Comparison of ENCODE assay signal across 1 fruit fly cellular context in the genomic region with DNA sequence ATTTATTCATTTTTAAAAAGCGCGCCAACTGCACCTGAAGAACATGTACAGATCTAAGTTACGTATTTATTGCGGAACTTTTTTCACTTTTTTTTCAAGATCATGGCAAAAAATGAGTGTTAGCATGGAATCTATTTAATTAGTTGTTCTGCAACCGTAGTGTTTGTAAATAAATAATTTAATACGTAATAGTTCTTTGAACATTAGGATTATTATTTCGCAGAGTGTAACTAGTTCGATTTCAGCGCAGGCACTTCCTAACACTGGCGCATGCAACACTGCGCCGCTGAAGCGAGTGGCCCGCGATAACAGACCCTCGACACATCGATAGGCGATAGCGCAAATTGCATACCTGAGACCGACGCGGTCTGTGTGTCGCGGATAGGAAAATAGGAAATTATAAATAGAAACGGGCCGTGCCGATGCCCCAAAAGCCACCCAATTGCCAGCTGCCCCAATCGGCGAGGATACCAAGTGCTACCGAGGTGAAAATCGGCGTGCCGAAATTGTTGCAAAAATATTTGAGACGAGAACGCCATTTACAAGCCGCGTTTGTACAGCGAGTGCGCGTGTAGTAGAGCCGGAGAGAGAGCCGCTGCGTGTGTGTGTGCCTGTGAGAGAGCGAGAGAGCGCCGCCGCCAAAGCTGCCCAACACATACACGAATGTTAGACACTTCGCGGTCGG.
TF ChIP-seq lines count a peak whose summit lies in the region.

A gene (plus strand): TSS at position 320 of the 685 bp plus-strand sequence.

TF ChIP-seq in whole organism, embryonic, 481 proteins besides CTCF, POLR2A, EP300 and RAD21 (continued from another document and continues in another):
- TF ChIP-seq CG10462 (GFP tag; optimal IDR thresholded peaks at IDR 0.05; lab: Kevin White, UChicago) (peak; percentile 68), tup (GFP tag; optimal IDR thresholded peaks at IDR 0.05; lab: Kevin White, UChicago) (peak; percentile 39), Bgb (GFP tag; IDR thresholded peaks at IDR 0.05; lab: Robert Waterston, UW; ENCODE audit: partially characterized antibody) (peak; percentile 90), tio (GFP tag; optimal IDR thresholded peaks at IDR 0.05; lab: Kevin White, UChicago) (peak; percentile 19), cas (GFP tag; IDR thresholded peaks at IDR 0.05; lab: Robert Waterston, UW) (0 out of 2 replicates have a peak, but pooled peaks have one; percentile 48), ems (GFP tag; optimal IDR thresholded peaks at IDR 0.05; lab: Kevin White, UChicago) (peak; percentile 81), pzg (GFP tag; optimal IDR thresholded peaks at IDR 0.05; lab: Kevin White, UChicago) (peak; percentile 97), CG9932 (GFP tag; IDR thresholded peaks at IDR 0.05; lab: Robert Waterston, UW) (peak; percentile 89), grn (GFP tag; optimal IDR thresholded peaks at IDR 0.05; lab: Kevin White, UChicago) (peak; percentile 27), CG12236 (GFP tag; optimal IDR thresholded peaks at IDR 0.05; lab: Kevin White, UChicago) (peak; percentile 44), CG12942 (GFP tag; optimal IDR thresholded peaks at IDR 0.05; lab: Kevin White, UChicago) (peak; percentile 65), CG6654 (GFP tag; optimal IDR thresholded peaks at IDR 0.05; lab: Kevin White, UChicago) (no peak), Dfd (GFP tag; optimal IDR thresholded peaks at IDR 0.05; lab: Kevin White, UChicago) (no peak), ranshi (GFP tag; IDR thresholded peaks at IDR 0.05; lab: Robert Waterston, UW) (peak; percentile 75), MTF-1 (GFP tag; optimal IDR thresholded peaks at IDR 0.05; lab: Kevin White, UChicago; ENCODE audit: borderline replicate concordance) (peak; percentile 30), tgo (GFP tag; IDR thresholded peaks at IDR 0.05; lab: Robert Waterston, UW) (peak; percentile 65), CG16815 (GFP tag; optimal IDR thresholded peaks at IDR 0.05; lab: Kevin White, UChicago) (peak; percentile 38), vnd (GFP tag; IDR thresholded peaks at IDR 0.05; lab: Robert Waterston, UW; ENCODE audit: partially characterized antibody) (peak; percentile 77), chm (GFP tag; IDR thresholded peaks at IDR 0.05; lab: Robert Waterston, UW) (peak; percentile 82; the same call in 1 of the 2 replicates), CG18619 (GFP tag; optimal IDR thresholded peaks at IDR 0.05; lab: Kevin White, UChicago) (peak; percentile 26), CG16863 (GFP tag; optimal IDR thresholded peaks at IDR 0.05; lab: Kevin White, UChicago) (peak; percentile 72), CG8478 (optimal IDR thresholded peaks at IDR 0.05; lab: Kevin White, UChicago) (no peak), CG15269 (tag; optimal IDR thresholded peaks at IDR 0.05; lab: Kevin White, UChicago) (peak; percentile 58), CG16813 (GFP tag; IDR thresholded peaks at IDR 0.05; lab: Robert Waterston, UW; ENCODE audit: partially characterized antibody) (peak; percentile 78), chn (GFP tag; optimal IDR thresholded peaks at IDR 0.05; lab: Kevin White, UChicago) (peak; percentile 78), da (GFP tag; optimal IDR thresholded peaks at IDR 0.05; lab: Kevin White, UChicago) (peak; percentile 55), chinmo (GFP tag; IDR thresholded peaks at IDR 0.05; lab: Robert Waterston, UW; ENCODE audit: partially characterized antibody) (peak; percentile 67; the same call in 2 of the 4 replicates), H2.0 (GFP tag; IDR thresholded peaks at IDR 0.05; lab: Robert Waterston, UW) (peak; percentile 52; the same call in 1 of the 2 replicates), Hr51 (GFP tag; optimal IDR thresholded peaks at IDR 0.05; lab: Kevin White, UChicago) (peak; percentile 53 to 72), Dip3 (GFP tag; optimal IDR thresholded peaks at IDR 0.05; lab: Kevin White, UChicago) (peak; percentile 75), Abd-B (GFP tag; optimal IDR thresholded peaks at IDR 0.05; lab: Kevin White, UChicago) (peak; percentile 42), otp (GFP tag; IDR thresholded peaks at IDR 0.05; lab: Robert Waterston, UW) (peak; percentile 59; the same call in 1 of the 3 replicates), CG2129 (GFP tag; IDR thresholded peaks at IDR 0.05; lab: Robert Waterston, UW; ENCODE audit: partially characterized antibody) (no peak), nau (GFP tag; optimal IDR thresholded peaks at IDR 0.05; lab: Kevin White, UChicago) (no peak), CG34224 (GFP tag; IDR thresholded peaks at IDR 0.05; lab: Robert Waterston, UW; ENCODE audit: partially characterized antibody) (peak; percentile 80), CG34376 (GFP tag; optimal IDR thresholded peaks at IDR 0.05; lab: Kevin White, UChicago) (peak; percentile 23), Dbx (GFP tag; IDR thresholded peaks at IDR 0.05; lab: Robert Waterston, UW) (peak; percentile 85), bowl (GFP tag; IDR thresholded peaks at IDR 0.05; lab: Robert Waterston, UW) (no peak), CG10959 (GFP tag; IDR thresholded peaks at IDR 0.05; lab: Robert Waterston, UW) (peak; percentile 68), vvl (GFP tag; IDR thresholded peaks at IDR 0.05; lab: Robert Waterston, UW) (peak; percentile 88), CG12155 (GFP tag; optimal IDR thresholded peaks at IDR 0.05; lab: Kevin White, UChicago) (peak; percentile 99), mam (GFP tag; optimal IDR thresholded peaks at IDR 0.05; lab: Kevin White, UChicago) (peak; percentile 84), phol (tag; optimal IDR thresholded peaks at IDR 0.05; lab: Kevin White, UChicago) (peak; percentile 83), CG11456 (GFP tag; IDR thresholded peaks at IDR 0.05; lab: Robert Waterston, UW) (peak; percentile 76; the same call in 2 of the 3 replicates), CG4424 (GFP tag; optimal IDR thresholded peaks at IDR 0.05; lab: Kevin White, UChicago) (peak; percentile 56), sr (GFP tag; IDR thresholded peaks at IDR 0.05; lab: Robert Waterston, UW) (0 out of 3 replicates have a peak, but pooled peaks have one; percentile 14), klu (GFP tag; IDR thresholded peaks at IDR 0.05; lab: Robert Waterston, UW) (0 out of 2 replicates have a peak, but pooled peaks have one; percentile 22), CG10654 (GFP tag; optimal IDR thresholded peaks at IDR 0.05; lab: Kevin White, UChicago) (peak; percentile 64), Opbp (GFP tag; IDR thresholded peaks at IDR 0.05; lab: Robert Waterston, UW; ENCODE audit: partially characterized antibody) (peak; percentile 83), Hr78 (GFP tag; optimal IDR thresholded peaks at IDR 0.05; lab: Kevin White, UChicago) (no peak), CG12219 (GFP tag; optimal IDR thresholded peaks at IDR 0.05; lab: Kevin White, UChicago) (peak; percentile 23), D19A (tag; optimal IDR thresholded peaks at IDR 0.05; lab: Kevin White, UChicago) (peak; percentile 4), E2f1 (GFP tag; IDR thresholded peaks at IDR 0.05; lab: Robert Waterston, UW) (peak; percentile 68), psq (GFP tag; optimal IDR thresholded peaks at IDR 0.05; lab: Kevin White, UChicago) (peak; percentile 46), Blimp-1 (GFP tag; optimal IDR thresholded peaks at IDR 0.05; lab: Kevin White, UChicago) (peak; percentile 55), ind (GFP tag; optimal IDR thresholded peaks at IDR 0.05; lab: Kevin White, UChicago) (peak; percentile 59), CG3065 (GFP tag; optimal IDR thresholded peaks at IDR 0.05; lab: Kevin White, UChicago) (no peak), CG9727 (GFP tag; optimal IDR thresholded peaks at IDR 0.05; lab: Kevin White, UChicago) (peak; percentile 51), GATAe (GFP tag; conservative IDR thresholded peaks at IDR 0.05; lab: Robert Waterston, UW) (no peak), CG11085 (GFP tag; IDR thresholded peaks at IDR 0.05; lab: Robert Waterston, UW) (peak; percentile 60; the same call in 1 of the 2 replicates), CG13624 (GFP tag; optimal IDR thresholded peaks at IDR 0.05; lab: Kevin White, UChicago) (peak; percentile 87), sqz (GFP tag; optimal IDR thresholded peaks at IDR 0.05; lab: Kevin White, UChicago) (no peak), unc-4 (GFP tag; IDR thresholded peaks at IDR 0.05; lab: Robert Waterston, UW; ENCODE audit: partially characterized antibody) (peak; percentile 74), CG17359 (tag; optimal IDR thresholded peaks at IDR 0.05; lab: Kevin White, UChicago) (peak; percentile 52), CG5180 (GFP tag; optimal IDR thresholded peaks at IDR 0.05; lab: Kevin White, UChicago) (peak; percentile 25), stwl (tag; optimal IDR thresholded peaks at IDR 0.05; lab: Kevin White, UChicago) (peak; percentile 98), Mes4 (GFP tag; optimal IDR thresholded peaks at IDR 0.05; lab: Kevin White, UChicago) (peak; percentile 50), CG8765 (GFP tag; IDR thresholded peaks at IDR 0.05; lab: Robert Waterston, UW) (peak; percentile 55), CG7786 (GFP tag; optimal IDR thresholded peaks at IDR 0.05; lab: Kevin White, UChicago) (peak; percentile 74), CG3163 (GFP tag; optimal IDR thresholded peaks at IDR 0.05; lab: Kevin White, UChicago) (peak; percentile 65), ac (GFP tag; optimal IDR thresholded peaks at IDR 0.05; lab: Kevin White, UChicago) (no peak), trem (tag; optimal IDR thresholded peaks at IDR 0.05; lab: Kevin White, UChicago) (peak; percentile 86), tin (GFP tag; optimal IDR thresholded peaks at IDR 0.05; lab: Kevin White, UChicago) (peak; percentile 75), CG8290 (GFP tag; optimal IDR thresholded peaks at IDR 0.05; lab: Kevin White, UChicago) (peak; percentile 72), CG8290 (tag; optimal IDR thresholded peaks at IDR 0.05; lab: Kevin White, UChicago) (peak; percentile 64 to 91), aop (GFP tag; IDR thresholded peaks at IDR 0.05; lab: Robert Waterston, UW) (no peak), CG14050 (GFP tag; IDR thresholded peaks at IDR 0.05; lab: Robert Waterston, UW) (0 out of 3 replicates have a peak, but pooled peaks have one; percentile 11), sna (GFP tag; IDR thresholded peaks at IDR 0.05; lab: Robert Waterston, UW; ENCODE audit: partially characterized antibody) (peak; percentile 82; the same call in 1 of the 2 replicates), trh (GFP tag; optimal IDR thresholded peaks at IDR 0.05; lab: Kevin White, UChicago) (peak; percentile 15), Spps (tag; optimal IDR thresholded peaks at IDR 0.05; lab: Kevin White, UChicago) (peak; percentile 30), gsb-n (tag; optimal IDR thresholded peaks at IDR 0.05; lab: Kevin White, UChicago) (peak; percentile 63), Xrp1 (GFP tag; IDR thresholded peaks at IDR 0.05; lab: Robert Waterston, UW) (peak; percentile 76), CG2875 (GFP tag; optimal IDR thresholded peaks at IDR 0.05; lab: Kevin White, UChicago) (peak; percentile 6), CG17829 (tag; optimal IDR thresholded peaks at IDR 0.05; lab: Kevin White, UChicago) (peak; percentile 69), CG17385 (GFP tag; optimal IDR thresholded peaks at IDR 0.05; lab: Kevin White, UChicago) (peak; percentile 31), Hey (tag; optimal IDR thresholded peaks at IDR 0.05; lab: Kevin White, UChicago) (peak; percentile 39), p53 (GFP tag; optimal IDR thresholded peaks at IDR 0.05; lab: Kevin White, UChicago) (peak; percentile 68), hb (GFP tag; IDR thresholded peaks at IDR 0.05; lab: Robert Waterston, UW; ENCODE audit: partially characterized antibody) (peak; percentile 81), h (optimal IDR thresholded peaks at IDR 0.05; lab: Kevin White, UChicago) (no peak), Mad (GFP tag; optimal IDR thresholded peaks at IDR 0.05; lab: Kevin White, UChicago) (peak; percentile 83), CG10366 (GFP tag; IDR thresholded peaks at IDR 0.05; lab: Robert Waterston, UW) (peak; percentile 62), CG2712 (tag; optimal IDR thresholded peaks at IDR 0.05; lab: Kevin White, UChicago) (peak; percentile 66), pnt (GFP tag; optimal IDR thresholded peaks at IDR 0.05; lab: Kevin White, UChicago) (peak; percentile 46), CG14965 (GFP tag; optimal IDR thresholded peaks at IDR 0.05; lab: Kevin White, UChicago; ENCODE audit: borderline replicate concordance) (no peak), Oaz (GFP tag; IDR thresholded peaks at IDR 0.05; lab: Robert Waterston, UW) (peak; percentile 53), CG5953 (GFP tag; IDR thresholded peaks at IDR 0.05; lab: Robert Waterston, UW) (no peak), CG10147 (GFP tag; optimal IDR thresholded peaks at IDR 0.05; lab: Kevin White, UChicago) (peak; percentile 30), hbn (GFP tag; IDR thresholded peaks at IDR 0.05; lab: Robert Waterston, UW; ENCODE audit: partially characterized antibody) (peak; percentile 58; the same call in 1 of the 2 replicates), ro (GFP tag; IDR thresholded peaks at IDR 0.05; lab: Robert Waterston, UW) (no peak), Drgx (GFP tag; IDR thresholded peaks at IDR 0.05; lab: Robert Waterston, UW) (peak; percentile 25; the same call in 1 of the 2 replicates), ara (GFP tag; IDR thresholded peaks at IDR 0.05; lab: Robert Waterston, UW) (peak; percentile 26; the same call in 1 of the 2 replicates), CG15479 (GFP tag; optimal IDR thresholded peaks at IDR 0.05; lab: Kevin White, UChicago) (peak; percentile 81), CG4328 (GFP tag; optimal IDR thresholded peaks at IDR 0.05; lab: Kevin White, UChicago) (peak; percentile 30), gt (GFP tag; IDR thresholded peaks at IDR 0.05; lab: Robert Waterston, UW) (peak; percentile 47; the same call in 1 of the 2 replicates), CG1529 (GFP tag; optimal IDR thresholded peaks at IDR 0.05; lab: Kevin White, UChicago) (peak; percentile 22), Antp (GFP tag; optimal IDR thresholded peaks at IDR 0.05; lab: Kevin White, UChicago) (peak; percentile 75), Ptx1 (GFP tag; IDR thresholded peaks at IDR 0.05; lab: Robert Waterston, UW) (peak; percentile 75), crp (GFP tag; optimal IDR thresholded peaks at IDR 0.05; lab: Kevin White, UChicago) (peak in 1 of 2 experiments; percentile 18), C15 (GFP tag; IDR thresholded peaks at IDR 0.05; lab: Robert Waterston, UW) (no peak), Nf-YC (tag; optimal IDR thresholded peaks at IDR 0.05; lab: Kevin White, UChicago) (peak; percentile 31), H15 (GFP tag; IDR thresholded peaks at IDR 0.05; lab: Robert Waterston, UW) (peak; percentile 49; the same call in 1 of the 3 replicates), CG14667 (GFP tag; IDR thresholded peaks at IDR 0.05; lab: Robert Waterston, UW) (peak; percentile 34; the same call in 1 of the 2 replicates), CG33213 (GFP tag; optimal IDR thresholded peaks at IDR 0.05; lab: Kevin White, UChicago) (peak; percentile 77), ewg (GFP tag; optimal IDR thresholded peaks at IDR 0.05; lab: Kevin White, UChicago) (peak; percentile 89), disco-r (GFP tag; optimal IDR thresholded peaks at IDR 0.05; lab: Kevin White, UChicago) (peak; percentile 68), maf-S (GFP tag; optimal IDR thresholded peaks at IDR 0.05; lab: Kevin White, UChicago) (peak; percentile 83)
